Worm (Caenorhabditis elegans) whole organism, L1 larva: ENCODE data around the gene inx-3.

ENCODE experiments used
- C34B4.2 ChIP-seq: sonication (generic microtip); optimal IDR thresholded peaks from 2 replicates; lab custom pipeline; 2017; ENCODE audit warnings: mild to moderate bottlenecking, missing genetic modification characterization, missing compliant biosample characterization
- Y116A8C.19 ChIP-seq: sonication (generic microtip); optimal IDR thresholded peaks from 2 replicates; lab custom pipeline; 2016; ENCODE audit warnings: missing compliant biosample characterization, missing genetic modification characterization, borderline replicate concordance
- aha-1 ChIP-seq: fragments of 150-350 bp; optimal IDR thresholded peaks from 2 replicates; lab custom pipeline; 2014; ENCODE audit warnings: missing biosample characterization, missing genetic modification characterization
- alr-1 ChIP-seq: fragments of 200-800 bp; sonication (Bioruptor generic); optimal IDR thresholded peaks from 2 replicates; lab custom pipeline; 2018; ENCODE audit warnings: borderline replicate concordance, mild to moderate bottlenecking, missing genetic modification characterization, missing compliant biosample characterization
- aly-2 ChIP-seq: fragments of 150-350 bp; optimal IDR thresholded peaks from 2 replicates; lab custom pipeline; 2014; ENCODE audit warnings: missing biosample characterization, missing genetic modification characterization
- ama-1 ChIP-seq: fragments of 150-350 bp; optimal IDR thresholded peaks from 2 replicates; lab custom pipeline; 2014
- blmp-1 ChIP-seq: fragments of 150-350 bp; optimal IDR thresholded peaks from 2 replicates; lab custom pipeline; 2014; ENCODE audit warnings: missing biosample characterization, missing genetic modification characterization
- ceh-8 ChIP-seq: fragments of 200-800 bp; sonication (Bioruptor generic); optimal IDR thresholded peaks from 2 replicates; lab custom pipeline; 2018; ENCODE audit warnings: mild to moderate bottlenecking, missing genetic modification characterization, moderate library complexity, missing compliant biosample characterization
- ceh-82 ChIP-seq, 3 experiments: fragments of 150-350 bp in 1 of 3; sonication (generic microtip) in 2 of 3; optimal IDR thresholded peaks; 2 replicates each; lab custom pipeline; 2014 to 2017; ENCODE audit warnings: missing biosample characterization in 3 of 3, missing genetic modification characterization in 3 of 3
- ceh-88 ChIP-seq: fragments of 200-800 bp; sonication (Bioruptor generic); IDR thresholded peaks from 2 replicates; pipeline ENCODE4 v1.3.6; 2022; ENCODE audit warnings: missing genetic modification characterization, missing compliant biosample characterization
- ceh-90 ChIP-seq: sonication (generic microtip); optimal IDR thresholded peaks from 2 replicates; lab custom pipeline; 2016; ENCODE audit warnings: missing genetic modification characterization, missing compliant biosample characterization
- ces-1 ChIP-seq: fragments of 150-350 bp; optimal IDR thresholded peaks from 2 replicates; lab custom pipeline; 2014; ENCODE audit warnings: missing biosample characterization, missing genetic modification reagents, missing genetic modification characterization
- dsc-1 ChIP-seq: sonication (generic microtip); optimal IDR thresholded peaks from 2 replicates; lab custom pipeline; 2016; ENCODE audit warnings: mild to moderate bottlenecking, missing genetic modification characterization, missing compliant biosample characterization
- efl-3 ChIP-seq: fragments of 200-800 bp; sonication (Bioruptor generic); optimal IDR thresholded peaks from 2 replicates; lab custom pipeline; 2018; ENCODE audit warnings: mild to moderate bottlenecking, missing genetic modification characterization, missing compliant biosample characterization
- egl-13 ChIP-seq: sonication (generic microtip); optimal IDR thresholded peaks from 2 replicates; lab custom pipeline; 2016; ENCODE audit warnings: missing genotype, missing genetic modification reagents, missing genetic modification characterization, missing compliant biosample characterization
- egl-27 ChIP-seq, 2 experiments: fragments of 150-350 bp in 1 of 2; sonication (generic microtip); optimal IDR thresholded peaks; 3 replicates each; lab custom pipeline; 2017 to 2018; ENCODE audit warnings: missing biosample characterization in 2 of 2, missing genetic modification characterization in 2 of 2, missing genetic modification reagents in 2 of 2
- elt-3 ChIP-seq, 6 experiments: fragments of 150-350 bp in 1 of 6; sonication (generic microtip); optimal IDR thresholded peaks; 2 replicates each; lab custom pipeline; 2017 to 2018; ENCODE audit warnings: missing biosample characterization in 6 of 6, missing genetic modification characterization in 6 of 6, inconsistent platforms in 1 of 6
- ets-5 ChIP-seq: fragments of 200-800 bp; sonication (Bioruptor generic); IDR thresholded peaks from 2 replicates; pipeline ENCODE4 v1.3.6; 2022; ENCODE audit warnings: missing genetic modification characterization, missing compliant biosample characterization
- fkh-10 ChIP-seq: sonication (generic microtip); optimal IDR thresholded peaks from 2 replicates; lab custom pipeline; 2017; ENCODE audit warnings: missing biosample characterization, missing genetic modification reagents, missing genetic modification characterization
- fkh-8 ChIP-seq: sonication (generic microtip); optimal IDR thresholded peaks from 2 replicates; lab custom pipeline; 2016; ENCODE audit warnings: mild to moderate bottlenecking, missing genetic modification characterization, missing compliant biosample characterization
- fos-1 ChIP-seq: fragments of 150-350 bp; optimal IDR thresholded peaks from 2 replicates; lab custom pipeline; 2014; ENCODE audit warnings: missing biosample characterization, missing genetic modification characterization
- hlh-4 ChIP-seq: sonication (generic microtip); optimal IDR thresholded peaks from 2 replicates; lab custom pipeline; 2016; ENCODE audit warnings: mild to moderate bottlenecking, missing genetic modification characterization, missing compliant biosample characterization
- isw-1 ChIP-seq: fragments of 200-800 bp; sonication (Bioruptor generic); IDR thresholded peaks from 2 replicates; pipeline ENCODE4 v1.3.6; 2022; ENCODE audit warnings: missing genetic modification characterization, missing compliant biosample characterization
- jun-1 ChIP-seq: fragments of 150-350 bp; optimal IDR thresholded peaks from 2 replicates; lab custom pipeline; 2014; ENCODE audit warnings: missing biosample characterization, missing genetic modification reagents, missing genetic modification characterization
- lin-13 ChIP-seq: fragments of 150-350 bp; optimal IDR thresholded peaks from 2 replicates; lab custom pipeline; 2014; ENCODE audit warnings: missing biosample characterization, missing genetic modification reagents, missing genetic modification characterization
- lin-14 ChIP-seq: fragments of 200-800 bp; sonication (Bioruptor generic); optimal IDR thresholded peaks from 2 replicates; lab custom pipeline; 2018; ENCODE audit warnings: mild to moderate bottlenecking, missing genetic modification characterization, moderate library complexity, missing compliant biosample characterization
- lin-15B ChIP-seq: fragments of 150-350 bp; sonication (generic microtip); optimal IDR thresholded peaks from 3 replicates; lab custom pipeline; 2014; ENCODE audit warnings: missing biosample characterization, missing genetic modification characterization
- lin-35 ChIP-seq, 2 experiments: fragments of 150-350 bp; optimal IDR thresholded peaks; 2 replicates each; lab custom pipeline; 2014; ENCODE audit warnings: missing biosample characterization in 2 of 2, missing genetic modification characterization in 2 of 2, missing genetic modification reagents in 2 of 2
- lir-3 ChIP-seq: sonication (generic microtip); optimal IDR thresholded peaks from 2 replicates; lab custom pipeline; 2016; ENCODE audit warnings: mild to moderate bottlenecking, missing genetic modification characterization, moderate library complexity, missing compliant biosample characterization; ENCODE audit not compliant: poor library complexity
- lsy-2 ChIP-seq, 2 experiments: fragments of 150-350 bp; optimal IDR thresholded peaks; 2 replicates each; lab custom pipeline; 2014; ENCODE audit warnings: missing biosample characterization in 2 of 2, missing genetic modification characterization in 2 of 2
- mdl-1 ChIP-seq, 2 experiments: fragments of 150-350 bp; optimal IDR thresholded peaks; 2 replicates each; lab custom pipeline; 2014 to 2017; ENCODE audit warnings: missing biosample characterization in 2 of 2, missing genetic modification characterization in 2 of 2, inconsistent platforms in 1 of 2
- mef-2 ChIP-seq: fragments of 150-350 bp; optimal IDR thresholded peaks from 2 replicates; lab custom pipeline; 2014; ENCODE audit warnings: missing biosample characterization, missing genetic modification characterization
- mep-1 ChIP-seq: fragments of 150-350 bp; optimal IDR thresholded peaks from 2 replicates; lab custom pipeline; 2014; ENCODE audit warnings: missing biosample characterization, missing genetic modification characterization
- nhr-19 ChIP-seq: fragments of 200-800 bp; sonication (Bioruptor generic); conservative IDR thresholded peaks from 2 replicates; pipeline ENCODE4 v1.3.6; 2022; ENCODE audit warnings: missing genetic modification characterization, missing compliant biosample characterization
- nhr-20 ChIP-seq: sonication (generic microtip); optimal IDR thresholded peaks from 2 replicates; lab custom pipeline; 2016; ENCODE audit warnings: mild to moderate bottlenecking, missing genetic modification characterization, missing compliant biosample characterization
- nhr-237 ChIP-seq: fragments of 150-350 bp; optimal IDR thresholded peaks from 2 replicates; lab custom pipeline; 2014; ENCODE audit warnings: missing biosample characterization, missing genetic modification characterization
- nhr-76 ChIP-seq: sonication (generic microtip); optimal IDR thresholded peaks from 2 replicates; lab custom pipeline; 2017; ENCODE audit warnings: missing biosample characterization, missing genetic modification characterization
- nhr-90 ChIP-seq: sonication (generic microtip); optimal IDR thresholded peaks from 2 replicates; lab custom pipeline; 2016; ENCODE audit warnings: mild to moderate bottlenecking, missing genetic modification characterization, missing compliant biosample characterization; ENCODE audit not compliant: poor library complexity
- pag-3 ChIP-seq: sonication (generic microtip); optimal IDR thresholded peaks from 2 replicates; lab custom pipeline; 2017; ENCODE audit warnings: missing genetic modification characterization, mild to moderate bottlenecking, missing compliant biosample characterization, antibody characterized with exemption, borderline replicate concordance; ENCODE audit not compliant: insufficient read depth
- pax-3 ChIP-seq: fragments of 200-800 bp; sonication (Bioruptor generic); optimal IDR thresholded peaks from 2 replicates; lab custom pipeline; 2018; ENCODE audit warnings: mild to moderate bottlenecking, missing genetic modification characterization, moderate library complexity, missing compliant biosample characterization
- pqm-1 ChIP-seq: sonication (generic microtip); optimal IDR thresholded peaks from 3 replicates; lab custom pipeline; 2017; ENCODE audit warnings: missing biosample characterization, missing genetic modification characterization
- rnt-1 ChIP-seq: sonication (generic microtip); optimal IDR thresholded peaks from 2 replicates; lab custom pipeline; 2016; ENCODE audit warnings: mild to moderate bottlenecking, missing genetic modification characterization, moderate library complexity, missing compliant biosample characterization
- skn-1 ChIP-seq: fragments of 150-350 bp; optimal IDR thresholded peaks from 2 replicates; lab custom pipeline; 2014; ENCODE audit warnings: missing biosample characterization, missing genetic modification characterization
- sptf-1 ChIP-seq: fragments of 150-350 bp; optimal IDR thresholded peaks from 2 replicates; lab custom pipeline; 2014; ENCODE audit warnings: missing biosample characterization, missing genetic modification characterization
- swsn-7 ChIP-seq: sonication (generic microtip); optimal IDR thresholded peaks from 2 replicates; lab custom pipeline; 2016; ENCODE audit warnings: missing genetic modification characterization, missing compliant biosample characterization
- tbx-2 ChIP-seq: sonication (generic microtip); optimal IDR thresholded peaks from 2 replicates; lab custom pipeline; 2016; ENCODE audit warnings: missing genetic modification characterization, missing compliant biosample characterization
- tlp-1 ChIP-seq: fragments of 150-350 bp; optimal IDR thresholded peaks from 2 replicates; lab custom pipeline; 2014; ENCODE audit warnings: missing biosample characterization, missing genetic modification characterization
- unc-30 ChIP-seq: sonication (generic microtip); optimal IDR thresholded peaks from 2 replicates; lab custom pipeline; 2017; ENCODE audit warnings: missing biosample characterization, missing genetic modification characterization
- unc-86 ChIP-seq: sonication (generic microtip); optimal IDR thresholded peaks from 2 replicates; lab custom pipeline; 2016; ENCODE audit warnings: missing genetic modification characterization, missing compliant biosample characterization
- xbp-1 ChIP-seq: sonication (generic microtip); optimal IDR thresholded peaks from 2 replicates; lab custom pipeline; 2016; ENCODE audit warnings: missing genetic modification characterization, missing compliant biosample characterization
- ztf-4 ChIP-seq: fragments of 150-350 bp; optimal IDR thresholded peaks from 2 replicates; lab custom pipeline; 2014; ENCODE audit warnings: missing biosample characterization, missing genetic modification characterization

inx-3 gene

DNA sequence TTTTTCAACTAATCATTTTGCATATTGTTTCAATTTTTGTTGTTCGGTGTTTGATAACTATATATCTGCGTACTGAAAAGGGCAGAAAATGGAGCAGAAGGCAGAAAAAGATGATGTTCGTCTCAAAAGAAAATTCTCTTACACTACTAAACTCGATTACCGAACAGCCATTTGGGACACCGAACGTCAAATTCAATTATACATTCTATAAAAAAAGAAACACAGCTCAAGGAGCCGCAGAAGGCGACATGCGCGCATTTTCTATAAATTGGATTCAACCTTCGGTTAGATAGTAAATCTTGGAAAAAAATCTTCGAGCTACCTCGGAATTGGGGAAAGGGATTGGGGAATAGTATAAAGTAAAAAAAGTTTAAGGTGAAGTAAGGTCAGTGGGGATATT, 12.7 kb upstream of the inx-3 start:
- TF ChIP-seq fkh-10 (peak; percentile 82), unc-86 (tag; lab: Kevin White, UChicago) (no peak)

- TF ChIP-seq egl-13 (peak; percentile 82), nhr-20 (tag; lab: Kevin White, UChicago) (peak; percentile 90), mef-2 (tag; lab: Kevin White, UChicago) (peak; percentile 54), ztf-4 (tag; lab: Kevin White, UChicago) (peak; percentile 43), tlp-1 (tag; lab: Kevin White, UChicago) (no peak), lir-3 (tag; lab: Kevin White, UChicago) (peak; percentile 64), nhr-19 (GFP tag; lab: Robert Waterston, UW) (peak; percentile 80), isw-1 (peak; percentile 55; the same call in 1 of the 2 replicates), pag-3 (tag; lab: Kevin White, UChicago) (no peak), fkh-8 (peak; percentile 98), ceh-8 (GFP tag; lab: Kevin White, UChicago) (peak; percentile 69), pqm-1 (tag; lab: Kevin White, UChicago) (no peak), aha-1 (tag; lab: Kevin White, UChicago) (peak; percentile 19), ceh-90 (no peak), ceh-82 (tag; optimal IDR thresholded peaks at IDR 0.05; lab: Kevin White, UChicago) (peak; percentile 72 to 90 (median 78)), lin-15B (peak; percentile 80), blmp-1 (tag; lab: Kevin White, UChicago) (peak; percentile 81), C34B4.2 (tag; lab: Kevin White, UChicago) (no peak), hlh-4 (tag; lab: Kevin White, UChicago) (no peak), dsc-1 (tag; lab: Kevin White, UChicago) (peak; percentile 84), ces-1 (GFP tag; lab: Kevin White, UChicago) (no peak), fkh-10 (peak; percentile 72), xbp-1 (tag; lab: Kevin White, UChicago) (peak; percentile 92), sptf-1 (tag; lab: Kevin White, UChicago) (no peak), nhr-237 (peak; percentile 35), mdl-1 (tag; optimal IDR thresholded peaks at IDR 0.05; lab: Kevin White, UChicago) (peak in 1 of 2 experiments; percentile 86), mep-1 (tag; lab: Kevin White, UChicago) (peak; percentile 85), lin-13 (peak; percentile 85), alr-1 (tag; lab: Kevin White, UChicago) (no peak), swsn-7 (tag; lab: Kevin White, UChicago) (peak; percentile 88), aly-2 (tag; lab: Kevin White, UChicago) (peak; percentile 38), ets-5 (GFP tag; lab: Robert Waterston, UW) (no peak), fos-1 (tag; lab: Kevin White, UChicago) (peak; percentile 85), ama-1 (lab: Kevin White, UChicago) (peak; percentile 2), ceh-88 (no peak), lin-14 (GFP tag; lab: Kevin White, UChicago) (peak; percentile 95), lin-35 (GFP tag; optimal IDR thresholded peaks at IDR 0.05; lab: Kevin White, UChicago) (peak; percentile 92 to 97), tbx-2 (tag; lab: Kevin White, UChicago) (peak; percentile 89), lsy-2 (tag; optimal IDR thresholded peaks at IDR 0.05; lab: Kevin White, UChicago) (peak; percentile 77 to 94), skn-1 (tag; lab: Kevin White, UChicago) (peak; percentile 87), rnt-1 (tag; lab: Kevin White, UChicago) (peak; percentile 85), elt-3 (tag; optimal IDR thresholded peaks at IDR 0.05; lab: Kevin White, UChicago) (peak in 3 of 6 experiments; percentile 14 to 89 (median 20)), nhr-90 (tag; lab: Kevin White, UChicago) (peak; percentile 63), jun-1 (tag; lab: Kevin White, UChicago) (peak; percentile 74), unc-30 (tag; lab: Kevin White, UChicago) (no peak), Y116A8C.19 (tag; lab: Kevin White, UChicago) (no peak), nhr-76 (tag; lab: Kevin White, UChicago) (no peak), pax-3 (tag; lab: Kevin White, UChicago) (peak; percentile 85), egl-27 (tag; optimal IDR thresholded peaks at IDR 0.05; lab: Kevin White, UChicago) (peak in 1 of 2 experiments; percentile 54), efl-3 (GFP tag; lab: Kevin White, UChicago) (no peak)
Measured at ce11 chrX:5984581-5985039, 11.3 kb upstream of the inx-3 start, which contains the start of gene klp-13. Gene klp-13, plus strand, starts transcription at chrX:5984989.
